Fruit fly (Drosophila melanogaster) whole organism, embryonic: ENCODE data around the gene isoQC.

ENCODE experiments used
- ATbp ChIP-seq: fragments of 200-800 bp; sonication (Bioruptor generic); optimal IDR thresholded peaks from 2 replicates; lab custom pipeline; 2017; ENCODE audit warnings: missing biosample characterization, mild to moderate bottlenecking, missing genetic modification characterization, missing genetic modification reagents
- Ada2b ChIP-seq: fragments of 200-800 bp; sonication (Bioruptor generic); IDR thresholded peaks from 2 replicates; pipeline ENCODE4 v1.3.6; 2022; ENCODE audit warnings: missing biosample characterization, missing genetic modification characterization
- Bdp1 ChIP-seq: fragments of 200-800 bp; sonication (Bioruptor generic); optimal IDR thresholded peaks from 3 replicates; lab custom pipeline; 2016; ENCODE audit warnings: missing biosample characterization, missing genetic modification characterization
- CG10654 ChIP-seq: fragments of 200-800 bp; sonication (Bioruptor generic); optimal IDR thresholded peaks from 2 replicates; lab custom pipeline; 2016; ENCODE audit warnings: missing biosample characterization, missing genetic modification characterization
- CG11093 ChIP-seq: fragments of 200-800 bp; sonication (Bioruptor generic); IDR thresholded peaks from 3 replicates; pipeline ENCODE4 v1.3.6; 2022; ENCODE audit warnings: missing biosample characterization, missing genetic modification characterization
- CG12299 ChIP-seq: fragments of 200-800 bp; sonication (Bioruptor generic); optimal IDR thresholded peaks from 2 replicates; lab custom pipeline; 2018; ENCODE audit warnings: missing biosample characterization, mild to moderate bottlenecking, missing genetic modification characterization
- CG13775 ChIP-seq: fragments of 200-800 bp; sonication (Bioruptor generic); optimal IDR thresholded peaks from 3 replicates; lab custom pipeline; 2017; ENCODE audit warnings: missing biosample characterization, mild to moderate bottlenecking, missing genetic modification characterization
- CG14667 ChIP-seq: fragments of 200-800 bp; sonication (Bioruptor generic); IDR thresholded peaks from 2 replicates; pipeline ENCODE4 v1.3.6; 2022; ENCODE audit warnings: missing biosample characterization, missing genetic modification characterization
- CG14965 ChIP-seq: fragments of 200-800 bp; sonication (Bioruptor generic); optimal IDR thresholded peaks from 2 replicates; lab custom pipeline; 2016; ENCODE audit warnings: missing biosample characterization, missing genetic modification characterization, borderline replicate concordance
- CG1603 ChIP-seq: fragments of 200-800 bp; sonication (Bioruptor generic); optimal IDR thresholded peaks from 2 replicates; lab custom pipeline; 2019; ENCODE audit warnings: missing biosample characterization, mild to moderate bottlenecking, missing genetic modification characterization, moderate library complexity
- CG16815 ChIP-seq: fragments of 200-800 bp; sonication (Bioruptor generic); optimal IDR thresholded peaks from 3 replicates; lab custom pipeline; 2017; ENCODE audit warnings: missing biosample characterization, mild to moderate bottlenecking, missing genetic modification characterization
- CG17361 ChIP-seq: fragments of 200-800 bp; sonication (Bioruptor generic); IDR thresholded peaks from 3 replicates; pipeline ENCODE4 v1.3.6; 2022; ENCODE audit warnings: missing biosample characterization, missing genetic modification characterization
- CG17829 ChIP-seq: fragments of 200-800 bp; optimal IDR thresholded peaks from 2 replicates; lab custom pipeline; 2019; ENCODE audit warnings: missing biosample characterization, mild to moderate bottlenecking, missing genetic modification characterization, moderate library complexity
- CG2116 ChIP-seq: fragments of 200-800 bp; sonication (Bioruptor generic); optimal IDR thresholded peaks from 3 replicates; lab custom pipeline; 2018; ENCODE audit warnings: missing biosample characterization, mild to moderate bottlenecking, missing genetic modification characterization
- CG4404 ChIP-seq: fragments of 200-800 bp; sonication (Bioruptor generic); IDR thresholded peaks from 2 replicates; pipeline ENCODE4 v1.3.6; 2022; ENCODE audit warnings: missing biosample characterization, missing genetic modification characterization
- CG4707 ChIP-seq: fragments of 200-800 bp; sonication (Bioruptor generic); optimal IDR thresholded peaks from 2 replicates; lab custom pipeline; 2018; ENCODE audit warnings: missing biosample characterization, mild to moderate bottlenecking, missing genetic modification characterization, moderate library complexity
- CG6689 ChIP-seq: fragments of 200-800 bp; sonication (Bioruptor generic); IDR thresholded peaks from 2 replicates; pipeline ENCODE4 v1.3.6; 2022; ENCODE audit warnings: missing biosample characterization, missing genetic modification characterization
- CG7987 ChIP-seq: fragments of 200-800 bp; sonication (Bioruptor generic); optimal IDR thresholded peaks from 2 replicates; lab custom pipeline; 2018; ENCODE audit warnings: missing biosample characterization, mild to moderate bottlenecking, missing genetic modification characterization, moderate library complexity
- CG8281 ChIP-seq: fragments of 200-800 bp; sonication (Bioruptor generic); optimal IDR thresholded peaks from 2 replicates; lab custom pipeline; 2018; ENCODE audit warnings: missing biosample characterization, mild to moderate bottlenecking, missing genetic modification characterization, moderate library complexity
- CG9215 ChIP-seq: fragments of 200-800 bp; sonication (Bioruptor generic); IDR thresholded peaks from 2 replicates; pipeline ENCODE4 v1.3.6; 2022; ENCODE audit warnings: missing biosample characterization, missing genetic modification characterization
- CG9932 ChIP-seq: fragments of 200-800 bp; sonication (Bioruptor generic); IDR thresholded peaks from 2 replicates; pipeline ENCODE4 v1.3.6; 2022; ENCODE audit warnings: missing biosample characterization, missing genetic modification characterization
- D19A ChIP-seq: fragments of 200-800 bp; optimal IDR thresholded peaks from 3 replicates; lab custom pipeline; 2019; ENCODE audit warnings: missing biosample characterization, mild to moderate bottlenecking, missing genetic modification characterization, moderate library complexity
- Dip2 ChIP-seq: fragments of 200-800 bp; sonication (Bioruptor generic); IDR thresholded peaks from 2 replicates; pipeline ENCODE4 v1.3.6; 2022; ENCODE audit warnings: missing biosample characterization, missing genetic modification characterization
- Dip3 ChIP-seq: fragments of 200-800 bp; sonication (Bioruptor generic); optimal IDR thresholded peaks from 3 replicates; lab custom pipeline; 2016; ENCODE audit warnings: missing biosample characterization, missing genetic modification characterization
- Drgx ChIP-seq: fragments of 200-800 bp; sonication (Bioruptor generic); IDR thresholded peaks from 2 replicates; pipeline ENCODE4 v1.3.6; 2022; ENCODE audit warnings: missing biosample characterization, missing genetic modification characterization
- E2f1 ChIP-seq: fragments of 200-800 bp; sonication (Bioruptor generic); IDR thresholded peaks from 2 replicates; pipeline ENCODE4 v1.3.6; 2022; ENCODE audit warnings: missing biosample characterization, missing genetic modification characterization
- E2f2 ChIP-seq: fragments of 200-800 bp; sonication (Bioruptor generic); IDR thresholded peaks from 2 replicates; pipeline ENCODE4 v1.3.6; 2022; ENCODE audit warnings: missing biosample characterization, missing genetic modification characterization
- H15 ChIP-seq: fragments of 200-800 bp; sonication (Bioruptor generic); IDR thresholded peaks from 3 replicates; pipeline ENCODE4 v1.3.6; 2022; ENCODE audit warnings: missing biosample characterization, missing genetic modification characterization
- HHEX ChIP-seq: fragments of 200-800 bp; sonication (Bioruptor generic); optimal IDR thresholded peaks from 3 replicates; lab custom pipeline; 2017; ENCODE audit warnings: missing biosample characterization, mild to moderate bottlenecking, missing genetic modification characterization, missing genetic modification reagents
- Hand ChIP-seq: fragments of 200-800 bp; sonication (Bioruptor generic); optimal IDR thresholded peaks from 2 replicates; lab custom pipeline; 2017; ENCODE audit warnings: mild to moderate bottlenecking, missing biosample characterization, missing genetic modification reagents, missing genetic modification characterization
- Meics ChIP-seq: fragments of 200-800 bp; sonication (Bioruptor generic); optimal IDR thresholded peaks from 2 replicates; lab custom pipeline; 2017; ENCODE audit warnings: missing biosample characterization, mild to moderate bottlenecking, missing genetic modification characterization
- Optix ChIP-seq: fragments of 200-800 bp; sonication (Bioruptor generic); IDR thresholded peaks from 3 replicates; pipeline ENCODE4 v1.3.6; 2022; ENCODE audit warnings: missing biosample characterization, missing genetic modification characterization
- Side ChIP-seq: fragments of 200-800 bp; sonication (Bioruptor generic); optimal IDR thresholded peaks from 2 replicates; lab custom pipeline; 2016; ENCODE audit warnings: missing biosample characterization, missing genetic modification characterization
- Tbp ChIP-seq: fragments of >200 bp; optimal IDR thresholded peaks from 2 replicates; lab custom pipeline; 2018; ENCODE audit warnings: missing biosample characterization, missing genetic modification characterization
- ase ChIP-seq: fragments of 200-800 bp; sonication (Bioruptor generic); IDR thresholded peaks from 3 replicates; pipeline ENCODE4 v1.3.6; 2022; ENCODE audit warnings: missing biosample characterization, missing genetic modification characterization
- ash1 ChIP-seq: fragments of 200-800 bp; sonication (Bioruptor generic); optimal IDR thresholded peaks from 2 replicates; lab custom pipeline; 2018; ENCODE audit warnings: missing biosample characterization, mild to moderate bottlenecking, missing genetic modification characterization
- cg ChIP-seq: fragments of 200-800 bp; sonication (Bioruptor generic); optimal IDR thresholded peaks from 3 replicates; lab custom pipeline; 2019; ENCODE audit warnings: missing biosample characterization, mild to moderate bottlenecking, missing genetic modification characterization, moderate library complexity
- chif ChIP-seq, 2 experiments: fragments of 200-800 bp; sonication (Bioruptor generic); optimal IDR thresholded peaks; 3 replicates each; lab custom pipeline; 2016; ENCODE audit warnings: missing biosample characterization in 2 of 2, missing genetic modification characterization in 2 of 2
- danr ChIP-seq: fragments of 200-800 bp; sonication (Bioruptor generic); IDR thresholded peaks from 2 replicates; pipeline ENCODE4 v1.3.6; 2022; ENCODE audit warnings: missing biosample characterization, missing genetic modification characterization
- disco-r ChIP-seq: fragments of 200-800 bp; sonication (Bioruptor generic); optimal IDR thresholded peaks from 2 replicates; lab custom pipeline; 2016; ENCODE audit warnings: missing biosample characterization, missing genetic modification characterization
- fru ChIP-seq: fragments of >200 bp; optimal IDR thresholded peaks from 2 replicates; lab custom pipeline; 2017
- h ChIP-seq: fragments of >200 bp; optimal IDR thresholded peaks from 2 replicates; lab custom pipeline; 2017
- her ChIP-seq: fragments of 200-800 bp; sonication (Bioruptor generic); optimal IDR thresholded peaks from 2 replicates; lab custom pipeline; 2016; ENCODE audit warnings: missing biosample characterization, missing genetic modification characterization
- maf-S ChIP-seq: fragments of 200-800 bp; sonication (Bioruptor generic); optimal IDR thresholded peaks from 2 replicates; lab custom pipeline; 2016; ENCODE audit warnings: missing biosample characterization, missing genetic modification characterization
- p53 ChIP-seq: fragments of 200-800 bp; sonication (Bioruptor generic); optimal IDR thresholded peaks from 2 replicates; lab custom pipeline; 2016; ENCODE audit warnings: missing biosample characterization, missing genetic modification characterization
- pho ChIP-seq: fragments of 200-800 bp; sonication (Bioruptor generic); optimal IDR thresholded peaks from 2 replicates; lab custom pipeline; 2016; ENCODE audit warnings: missing biosample characterization, missing genetic modification characterization
- scrt ChIP-seq: fragments of 200-800 bp; sonication (Bioruptor generic); optimal IDR thresholded peaks from 2 replicates; lab custom pipeline; 2018; ENCODE audit warnings: missing biosample characterization, mild to moderate bottlenecking, missing genetic modification characterization, moderate library complexity
- sob ChIP-seq: fragments of 200-800 bp; sonication (Bioruptor generic); IDR thresholded peaks from 2 replicates; pipeline ENCODE4 v1.3.6; 2022; ENCODE audit warnings: missing biosample characterization, missing genetic modification characterization
- ttk ChIP-seq: fragments of 200-800 bp; sonication (Bioruptor generic); IDR thresholded peaks from 2 replicates; pipeline ENCODE4 v2.1.2; 2022; ENCODE audit warnings: missing biosample characterization, missing genetic modification characterization
- twi ChIP-seq: fragments of 200-800 bp; optimal IDR thresholded peaks from 2 replicates; lab custom pipeline; 2019; ENCODE audit warnings: missing biosample characterization, mild to moderate bottlenecking, missing genetic modification characterization, moderate library complexity
- vfl ChIP-seq: fragments of 200-800 bp; sonication (Bioruptor generic); optimal IDR thresholded peaks from 2 replicates; lab custom pipeline; 2016; ENCODE audit warnings: missing biosample characterization, missing genetic modification characterization
- zfh1 ChIP-seq: fragments of 200-800 bp; sonication (Bioruptor generic); IDR thresholded peaks from 3 replicates; pipeline ENCODE4 v1.3.6; 2022; ENCODE audit warnings: missing biosample characterization, missing genetic modification characterization

Gene isoQC

DNA sequence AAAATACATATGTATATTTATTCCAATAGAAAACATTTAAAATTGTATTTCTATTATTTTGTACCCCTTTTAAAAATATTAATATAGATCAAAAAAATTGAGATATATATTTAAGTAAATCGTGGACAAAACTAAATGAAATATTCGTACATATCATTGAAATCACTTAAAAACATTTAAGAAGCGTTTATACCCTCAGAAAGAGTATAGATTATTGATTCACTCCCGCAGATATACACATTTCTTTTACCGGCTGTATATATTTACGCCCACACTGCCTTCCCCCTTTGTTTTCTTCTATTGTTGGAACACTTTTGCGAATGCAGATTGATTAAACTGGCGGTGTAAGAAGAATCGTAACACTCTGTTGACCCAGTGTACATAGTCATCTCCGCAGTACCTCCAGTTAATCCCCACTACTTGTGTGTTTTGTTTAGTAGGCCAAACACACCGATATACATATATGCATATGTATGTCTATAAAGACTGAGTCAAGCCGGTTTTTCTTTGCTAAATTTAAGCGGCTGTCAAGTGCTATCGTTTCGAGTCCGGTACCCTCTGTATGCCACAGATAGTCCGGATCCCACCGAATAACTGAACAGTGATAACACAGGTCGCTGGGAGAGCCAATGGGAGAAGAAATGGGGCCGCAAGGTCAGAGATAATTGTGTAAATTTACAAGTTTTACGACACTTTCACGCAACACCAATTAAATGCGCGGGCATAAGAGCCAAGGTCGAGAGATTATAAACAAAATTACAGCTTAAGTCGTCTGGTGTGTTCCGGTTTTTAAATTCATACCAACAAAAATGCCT is 2.6 kb upstream of the isoQC start (continued):
- TF ChIP-seq cg (GFP tag; lab: Kevin White, UChicago), result no peak
- no peak for TF ChIP-seq Tbp (GFP tag; lab: Kevin White, UChicago)
- TF ChIP-seq twi (tag; lab: Kevin White, UChicago), result no peak
- peak; percentile 90 for TF ChIP-seq ATbp
- TF ChIP-seq CG11093 (GFP tag; lab: Robert Waterston, UW), result no peak
- no peak for TF ChIP-seq ash1 (GFP tag; lab: Kevin White, UChicago)
- TF ChIP-seq Meics (GFP tag; lab: Kevin White, UChicago), result peak; percentile 83
- TF ChIP-seq fru (lab: Kevin White, UChicago), result no peak
- TF ChIP-seq Drgx, result 0 out of 2 replicates have a peak, but pooled peaks have one; percentile 22
- TF ChIP-seq CG4707 (GFP tag; lab: Kevin White, UChicago), result peak; percentile 58
- TF ChIP-seq CG16815 (GFP tag; lab: Kevin White, UChicago), result no peak
- TF ChIP-seq Ada2b (GFP tag; lab: Robert Waterston, UW), result no peak
- TF ChIP-seq ttk (GFP tag; lab: Robert Waterston, UW), result no peak
- TF ChIP-seq Side (GFP tag; lab: Kevin White, UChicago), result peak; percentile 61
- no peak for TF ChIP-seq pho (GFP tag; lab: Kevin White, UChicago)
- no peak for TF ChIP-seq Hand
- no peak for TF ChIP-seq CG17829 (tag; lab: Kevin White, UChicago)
- peak; percentile 42 for TF ChIP-seq maf-S
- TF ChIP-seq scrt, result peak; percentile 1
- peak; percentile 50 for TF ChIP-seq p53 (GFP tag; lab: Kevin White, UChicago)
- no peak for TF ChIP-seq Dip3 (GFP tag; lab: Kevin White, UChicago)
- TF ChIP-seq CG2116, result peak; percentile 54
- TF ChIP-seq h, result no peak
- TF ChIP-seq CG8281 (tag; lab: Kevin White, UChicago), result peak; percentile 18
- peak; percentile 75 for TF ChIP-seq zfh1 (GFP tag; lab: Robert Waterston, UW)
- peak; percentile 56 for TF ChIP-seq CG7987 (GFP tag; lab: Kevin White, UChicago)
- TF ChIP-seq HHEX (GFP tag; lab: Kevin White, UChicago), result peak; percentile 75
- TF ChIP-seq CG1603 (tag; lab: Kevin White, UChicago), result peak; percentile 85
- TF ChIP-seq chif (GFP tag; optimal IDR thresholded peaks at IDR 0.05; lab: Kevin White, UChicago), result peak; percentile 45 to 70
- no peak for TF ChIP-seq E2f1
- TF ChIP-seq ase (GFP tag; lab: Robert Waterston, UW), result no peak
- TF ChIP-seq CG12299 (tag; lab: Kevin White, UChicago), result no peak
- TF ChIP-seq CG6689, result no peak
- peak; percentile 47 for TF ChIP-seq Bdp1
- TF ChIP-seq CG17361 (GFP tag; lab: Robert Waterston, UW), result peak; percentile 77
- TF ChIP-seq Dip2 (GFP tag; lab: Robert Waterston, UW), result no peak
- TF ChIP-seq Optix (GFP tag; lab: Robert Waterston, UW), result no peak
- TF ChIP-seq CG10654 (GFP tag; lab: Kevin White, UChicago), result peak; percentile 46
- 0 out of 2 replicates have a peak, but pooled peaks have one; percentile 25 for TF ChIP-seq E2f2
- peak; percentile 61 for TF ChIP-seq disco-r (GFP tag; lab: Kevin White, UChicago)
- no peak for TF ChIP-seq CG9932 (GFP tag; lab: Robert Waterston, UW)
- no peak for TF ChIP-seq H15
- TF ChIP-seq her, result peak; percentile 72
- no peak for TF ChIP-seq CG13775 (GFP tag; lab: Kevin White, UChicago)
- TF ChIP-seq CG14667 (GFP tag; lab: Robert Waterston, UW), result no peak
- no peak for TF ChIP-seq danr (GFP tag; lab: Robert Waterston, UW)
- TF ChIP-seq sob (GFP tag; lab: Robert Waterston, UW), result no peak
- peak; percentile 29 for TF ChIP-seq CG14965
- no peak for TF ChIP-seq CG4404 (GFP tag; lab: Robert Waterston, UW)
- no peak for TF ChIP-seq vfl (GFP tag; lab: Kevin White, UChicago)
- TF ChIP-seq D19A (tag; lab: Kevin White, UChicago), result peak; percentile 97
- TF ChIP-seq CG9215 (GFP tag; lab: Robert Waterston, UW), result no peak
